Worm (Caenorhabditis elegans) whole organism, midembryonic: ENCODE results near the gene chil-14.

ENCODE experiments used
- T22C8.4 ChIP-seq: fragments of 200-800 bp; sonication (Bioruptor generic); IDR thresholded peaks from 2 replicates; pipeline ENCODE4 v1.3.6; 2022; ENCODE audit warnings: missing genetic modification characterization, missing compliant biosample characterization
- cog-1 ChIP-seq: sonication (generic microtip); optimal IDR thresholded peaks from 2 replicates; lab custom pipeline; 2016; ENCODE audit warnings: missing genetic modification characterization, missing compliant biosample characterization
- flt-1 ChIP-seq: fragments of 200-800 bp; sonication (Bioruptor generic); IDR thresholded peaks from 2 replicates; pipeline ENCODE4 v1.3.6; 2022; ENCODE audit warnings: missing genetic modification characterization, missing compliant biosample characterization
- klf-2 ChIP-seq: fragments of 200-800 bp; sonication (Bioruptor generic); conservative IDR thresholded peaks from 2 replicates; pipeline ENCODE4 v1.3.6; 2022; ENCODE audit warnings: missing genetic modification reagents, missing genetic modification characterization, missing compliant biosample characterization
- med-1 ChIP-seq: sonication (generic microtip); optimal IDR thresholded peaks from 2 replicates; lab custom pipeline; 2017; ENCODE audit warnings: missing genetic modification characterization, mild to moderate bottlenecking, missing compliant biosample characterization, antibody characterized with exemption, missing genetic modification reagents; ENCODE audit not compliant: insufficient read depth
- ref-1 ChIP-seq: fragments of 200-800 bp; sonication (Bioruptor generic); conservative IDR thresholded peaks from 2 replicates; pipeline ENCODE4 v1.3.6; 2022; ENCODE audit warnings: missing genetic modification reagents, missing genetic modification characterization, missing compliant biosample characterization
- tab-1 ChIP-seq: fragments of 200-800 bp; sonication (Bioruptor generic); IDR thresholded peaks from 2 replicates; pipeline ENCODE4 v1.3.6; 2022; ENCODE audit warnings: missing genetic modification characterization, missing compliant biosample characterization
- ztf-29 ChIP-seq: fragments of 200-800 bp; sonication (Bioruptor generic); IDR thresholded peaks from 2 replicates; pipeline ENCODE4 v1.3.6; 2022; ENCODE audit warnings: missing genetic modification reagents, missing genetic modification characterization, missing compliant biosample characterization

- TF ChIP-seq flt-1 (no peak), med-1 (GFP tag; lab: Kevin White, UChicago) (no peak), cog-1 (tag; lab: Kevin White, UChicago) (no peak), ztf-29 (GFP tag; lab: Robert Waterston, UW) (no peak), klf-2 (no peak), T22C8.4 (no peak), ref-1 (GFP tag; lab: Robert Waterston, UW) (no peak), tab-1 (no peak)
These were observed 16.0 kb upstream of the chil-14 start, which contains the start of gene R09B5.11 for ce11 chrV:1438832-1439231.
